Fruit fly (Drosophila melanogaster): ENCODE results near the gene CG32982.

DNA sequence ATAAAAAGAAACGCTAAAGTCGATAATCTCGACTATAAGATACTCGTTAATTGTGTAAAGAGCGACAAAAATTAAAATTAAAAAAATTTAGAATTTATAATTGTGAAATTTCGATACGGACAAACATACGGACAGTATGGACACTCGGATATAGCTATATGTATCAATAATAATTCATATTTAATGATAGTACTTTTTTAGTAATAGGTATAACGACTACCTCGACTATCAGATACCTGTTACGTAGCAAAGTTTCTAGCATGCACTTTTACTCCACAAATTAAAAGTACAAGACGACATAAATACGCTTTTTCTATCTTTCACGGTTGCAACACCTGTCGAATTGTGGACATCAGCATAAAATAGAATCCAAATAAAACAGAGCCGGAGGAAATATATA lies 47.3 kb downstream of the CG32982 start:
- TF ChIP-seq CG17385 (GFP tag; optimal IDR thresholded peaks at IDR 0.05): no peak
- no peak for TF ChIP-seq MESR4 (GFP tag; optimal IDR thresholded peaks at IDR 0.05)
- TF ChIP-seq CG4707 (GFP tag; optimal IDR thresholded peaks at IDR 0.05): no peak
- TF ChIP-seq Hand (GFP tag; optimal IDR thresholded peaks at IDR 0.05): no peak
- no peak for TF ChIP-seq CG15696 (tag; optimal IDR thresholded peaks at IDR 0.05)
- TF ChIP-seq CG8944 (GFP tag; optimal IDR thresholded peaks at IDR 0.05): no peak
- no peak for TF ChIP-seq CG16779 (GFP tag; IDR thresholded peaks at IDR 0.05)
- TF ChIP-seq dpn (GFP tag; optimal IDR thresholded peaks at IDR 0.05): no peak
- TF ChIP-seq PHDP (tag; optimal IDR thresholded peaks at IDR 0.05): no peak
- no peak for TF ChIP-seq CG4730 (GFP tag; IDR thresholded peaks at IDR 0.05)

Measured in whole organism, embryonic.